Fruit fly (Drosophila melanogaster) whole organism, embryonic: Measurements from ENCODE around the gene Alh.

Experiments used
- Awh ChIP-seq: fragments of 200-800 bp; sonication (Bioruptor generic); IDR thresholded peaks from 2 replicates; pipeline ENCODE4, ENCODE4 v1.3.6; 2022; ENCODE audit warnings: missing biosample characterization, missing genetic modification characterization
- Bgb ChIP-seq: fragments of 200-800 bp; sonication (Bioruptor generic); IDR thresholded peaks from 2 replicates; pipeline ENCODE4 v1.3.6; 2022; ENCODE audit warnings: missing biosample characterization, missing genetic modification characterization; ENCODE audit not compliant: partially characterized antibody
- BtbVII ChIP-seq: fragments of 200-800 bp; sonication (Bioruptor generic); optimal IDR thresholded peaks from 3 replicates; lab custom pipeline; 2017; ENCODE audit warnings: missing biosample characterization, mild to moderate bottlenecking, missing genetic modification characterization
- CG10366 ChIP-seq: fragments of 200-800 bp; sonication (Bioruptor generic); IDR thresholded peaks from 2 replicates; pipeline ENCODE4 v1.3.6; 2022; ENCODE audit warnings: missing biosample characterization, missing genetic modification characterization
- CG10979 ChIP-seq: fragments of 200-800 bp; sonication (Bioruptor generic); optimal IDR thresholded peaks from 2 replicates; lab custom pipeline; 2018; ENCODE audit warnings: missing biosample characterization, mild to moderate bottlenecking, missing genetic modification characterization, moderate library complexity
- CG11085 ChIP-seq: fragments of 200-800 bp; sonication (Bioruptor generic); IDR thresholded peaks from 2 replicates; pipeline ENCODE4 v1.3.6; 2022; ENCODE audit warnings: missing biosample characterization, missing genetic modification characterization
- CG12104 ChIP-seq: fragments of 200-800 bp; sonication (Bioruptor generic); optimal IDR thresholded peaks from 3 replicates; lab custom pipeline; 2016; ENCODE audit warnings: missing biosample characterization, missing genetic modification characterization
- CG12942 ChIP-seq: fragments of 200-800 bp; sonication (Bioruptor generic); optimal IDR thresholded peaks from 3 replicates; lab custom pipeline; 2016; ENCODE audit warnings: missing biosample characterization, missing genetic modification characterization
- CG13287 ChIP-seq: fragments of 200-800 bp; sonication (Bioruptor generic); IDR thresholded peaks from 2 replicates; pipeline ENCODE4 v1.3.6; 2022; ENCODE audit warnings: missing biosample characterization, missing genetic modification characterization; ENCODE audit not compliant: partially characterized antibody
- CG17186 ChIP-seq: fragments of 200-800 bp; sonication (Bioruptor generic); optimal IDR thresholded peaks from 3 replicates; lab custom pipeline; 2017; ENCODE audit warnings: missing biosample characterization, missing genetic modification reagents, missing genetic modification characterization
- CG17829 ChIP-seq: fragments of 200-800 bp; optimal IDR thresholded peaks from 2 replicates; lab custom pipeline; 2019; ENCODE audit warnings: missing biosample characterization, mild to moderate bottlenecking, missing genetic modification characterization, moderate library complexity
- CG1832 ChIP-seq: fragments of 200-800 bp; sonication (Bioruptor generic); optimal IDR thresholded peaks from 2 replicates; lab custom pipeline; 2017; ENCODE audit warnings: missing biosample characterization, mild to moderate bottlenecking, missing genetic modification characterization, inconsistent platforms
- CG18476 ChIP-seq: fragments of 200-800 bp; sonication (Bioruptor generic); optimal IDR thresholded peaks from 2 replicates; lab custom pipeline; 2016; ENCODE audit warnings: missing biosample characterization, mild to moderate bottlenecking, missing genetic modification characterization
- CG2199 ChIP-seq: fragments of 200-800 bp; sonication (Bioruptor generic); IDR thresholded peaks from 3 replicates; pipeline ENCODE4 v1.3.6; 2022; ENCODE audit warnings: missing biosample characterization, missing genetic modification characterization
- CG30403 ChIP-seq: fragments of 200-800 bp; sonication (Bioruptor generic); optimal IDR thresholded peaks from 3 replicates; lab custom pipeline; 2016; ENCODE audit warnings: missing biosample characterization, missing genetic modification characterization
- CG3065 ChIP-seq: fragments of 200-800 bp; sonication (Bioruptor generic); optimal IDR thresholded peaks from 2 replicates; lab custom pipeline; 2016; ENCODE audit warnings: missing biosample characterization, missing genetic modification characterization
- CG4328 ChIP-seq: fragments of 200-800 bp; sonication (Bioruptor generic); optimal IDR thresholded peaks from 3 replicates; lab custom pipeline; 2017; ENCODE audit warnings: missing biosample characterization, missing genetic modification reagents, missing genetic modification characterization
- CG4360 ChIP-seq: fragments of 200-800 bp; sonication (Bioruptor generic); IDR thresholded peaks from 2 replicates; pipeline ENCODE4 v1.3.6; 2022; ENCODE audit warnings: missing biosample characterization, missing genetic modification characterization
- CG9797 ChIP-seq: fragments of 200-800 bp; sonication (Bioruptor generic); optimal IDR thresholded peaks from 3 replicates; lab custom pipeline; 2018; ENCODE audit warnings: missing biosample characterization, mild to moderate bottlenecking, missing genetic modification characterization
- E2f1 ChIP-seq: fragments of 200-800 bp; sonication (Bioruptor generic); IDR thresholded peaks from 2 replicates; pipeline ENCODE4 v1.3.6; 2022; ENCODE audit warnings: missing biosample characterization, missing genetic modification characterization
- Eip74EF ChIP-seq, 2 experiments: fragments of 200-800 bp in 1 of 2; fragments of >200 bp in 1 of 2; sonication (Bioruptor generic) in 1 of 2; optimal IDR thresholded peaks; 2 replicates each; lab custom pipeline; 2017 to 2019; ENCODE audit warnings: missing biosample characterization in 2 of 2, missing genetic modification characterization in 2 of 2, mild to moderate bottlenecking in 1 of 2, moderate library complexity in 1 of 2
- Fer2 ChIP-seq: fragments of 200-800 bp; sonication (Bioruptor generic); optimal IDR thresholded peaks from 2 replicates; lab custom pipeline; 2018; ENCODE audit warnings: missing biosample characterization, mild to moderate bottlenecking, missing genetic modification characterization, moderate library complexity
- HLH4C ChIP-seq: fragments of 200-800 bp; sonication (Bioruptor generic); IDR thresholded peaks from 3 replicates; pipeline ENCODE4 v1.3.6; 2022; ENCODE audit warnings: missing biosample characterization, missing genetic modification characterization; ENCODE audit not compliant: partially characterized antibody
- Max ChIP-seq: fragments of 200-800 bp; sonication (Bioruptor generic); optimal IDR thresholded peaks from 2 replicates; lab custom pipeline; 2016; ENCODE audit warnings: missing biosample characterization, mild to moderate bottlenecking, missing genetic modification characterization
- Mrtf ChIP-seq: fragments of 200-800 bp; sonication (Bioruptor generic); IDR thresholded peaks from 3 replicates; pipeline ENCODE4 v1.3.6; 2022; ENCODE audit warnings: missing biosample characterization, missing genetic modification characterization
- NC2β ChIP-seq: fragments of 200-800 bp; sonication (Bioruptor generic); optimal IDR thresholded peaks from 2 replicates; lab custom pipeline; 2016; ENCODE audit warnings: missing biosample characterization, missing genetic modification characterization
- NfI ChIP-seq: fragments of 200-800 bp; sonication (Bioruptor generic); optimal IDR thresholded peaks from 3 replicates; lab custom pipeline; 2018; ENCODE audit warnings: missing biosample characterization, mild to moderate bottlenecking, missing genetic modification characterization, moderate library complexity
- Side ChIP-seq: fragments of 200-800 bp; sonication (Bioruptor generic); optimal IDR thresholded peaks from 2 replicates; lab custom pipeline; 2016; ENCODE audit warnings: missing biosample characterization, missing genetic modification characterization
- Taf1 ChIP-seq: fragments of 200-800 bp; sonication (Bioruptor generic); IDR thresholded peaks from 2 replicates; pipeline ENCODE4 v1.3.6; 2022; ENCODE audit warnings: missing biosample characterization, missing genetic modification characterization
- Xbp1 ChIP-seq: fragments of 200-800 bp; sonication (Bioruptor generic); optimal IDR thresholded peaks from 3 replicates; lab custom pipeline; 2016; ENCODE audit warnings: missing biosample characterization, mild to moderate bottlenecking, missing genetic modification characterization
- ash1 ChIP-seq: fragments of 200-800 bp; sonication (Bioruptor generic); optimal IDR thresholded peaks from 2 replicates; lab custom pipeline; 2018; ENCODE audit warnings: missing biosample characterization, mild to moderate bottlenecking, missing genetic modification characterization
- chif ChIP-seq, 2 experiments: fragments of 200-800 bp; sonication (Bioruptor generic); optimal IDR thresholded peaks; 3 replicates each; lab custom pipeline; 2016; ENCODE audit warnings: missing biosample characterization in 2 of 2, missing genetic modification characterization in 2 of 2
- dpn ChIP-seq, 2 experiments: fragments of 200-800 bp; sonication (Bioruptor generic); optimal IDR thresholded peaks; 3 replicates each; lab custom pipeline; 2016; ENCODE audit warnings: missing biosample characterization in 2 of 2, missing genetic modification characterization in 2 of 2
- esg ChIP-seq: fragments of 200-800 bp; sonication (Bioruptor generic); conservative IDR thresholded peaks from 2 replicates; pipeline ENCODE4 v1.3.6; 2022; ENCODE audit warnings: missing biosample characterization, missing genetic modification characterization
- exex ChIP-seq: fragments of 200-800 bp; sonication (Bioruptor generic); optimal IDR thresholded peaks from 4 replicates; lab custom pipeline; 2018; ENCODE audit warnings: missing biosample characterization, mild to moderate bottlenecking, missing genetic modification characterization, moderate library complexity
- gce ChIP-seq: fragments of 200-800 bp; sonication (Bioruptor generic); IDR thresholded peaks from 3 replicates; pipeline ENCODE4 v1.3.6; 2022; ENCODE audit warnings: missing biosample characterization, missing genetic modification characterization
- grn ChIP-seq: fragments of 200-800 bp; sonication (Bioruptor generic); optimal IDR thresholded peaks from 3 replicates; lab custom pipeline; 2017; ENCODE audit warnings: missing biosample characterization, missing genetic modification characterization
- gro ChIP-seq: fragments of 200-800 bp; sonication (Bioruptor generic); optimal IDR thresholded peaks from 2 replicates; lab custom pipeline; 2016; ENCODE audit warnings: missing biosample characterization, missing genetic modification characterization
- hth ChIP-seq: fragments of >200 bp; optimal IDR thresholded peaks from 2 replicates; lab custom pipeline; 2017; ENCODE audit warnings: inconsistent platforms
- kay ChIP-seq: fragments of 200-800 bp; sonication (Bioruptor generic); optimal IDR thresholded peaks from 2 replicates; lab custom pipeline; 2016; ENCODE audit warnings: missing biosample characterization, missing genetic modification characterization
- ken ChIP-seq: fragments of 200-800 bp; sonication (Bioruptor generic); IDR thresholded peaks from 3 replicates; pipeline ENCODE4 v1.3.6; 2022; ENCODE audit warnings: missing biosample characterization, missing genetic modification characterization
- maf-S ChIP-seq: fragments of 200-800 bp; sonication (Bioruptor generic); optimal IDR thresholded peaks from 2 replicates; lab custom pipeline; 2016; ENCODE audit warnings: missing biosample characterization, missing genetic modification characterization
- nmo ChIP-seq: fragments of 200-800 bp; sonication (Bioruptor generic); optimal IDR thresholded peaks from 2 replicates; lab custom pipeline; 2018; ENCODE audit warnings: missing biosample characterization, mild to moderate bottlenecking, missing genetic modification characterization, moderate library complexity
- pan ChIP-seq, 4 experiments: fragments of >200 bp in 3 of 4; fragments of 200-800 bp in 1 of 4; sonication (Bioruptor generic) in 1 of 4; optimal IDR thresholded peaks in 3 of 4; IDR thresholded peaks in 1 of 4; 2 replicates each; pipeline versions ENCODE4 v1.3.6 to Lab custom; 2017 to 2022; ENCODE audit warnings: missing biosample characterization in 2 of 4, missing genetic modification characterization in 2 of 4, mixed read lengths in 1 of 4
- sisA ChIP-seq: fragments of 200-800 bp; sonication (Bioruptor generic); IDR thresholded peaks from 2 replicates; pipeline ENCODE4 v1.3.6; 2022; ENCODE audit warnings: missing biosample characterization, missing genetic modification characterization
- slbo ChIP-seq: fragments of 200-800 bp; sonication (Bioruptor generic); IDR thresholded peaks from 2 replicates; pipeline ENCODE4 v1.3.6; 2022; ENCODE audit warnings: missing biosample characterization, missing genetic modification characterization
- sna ChIP-seq: fragments of 200-800 bp; sonication (Bioruptor generic); IDR thresholded peaks from 2 replicates; pipeline ENCODE4 v1.3.6; 2022; ENCODE audit warnings: missing biosample characterization, missing genetic modification characterization; ENCODE audit not compliant: partially characterized antibody
- tio ChIP-seq: fragments of 200-800 bp; sonication (Bioruptor generic); optimal IDR thresholded peaks from 2 replicates; lab custom pipeline; 2017; ENCODE audit warnings: missing biosample characterization, missing genetic modification characterization, inconsistent platforms
- yki ChIP-seq: fragments of >200 bp; optimal IDR thresholded peaks from 3 replicates; lab custom pipeline; 2018

Alh gene

DNA sequence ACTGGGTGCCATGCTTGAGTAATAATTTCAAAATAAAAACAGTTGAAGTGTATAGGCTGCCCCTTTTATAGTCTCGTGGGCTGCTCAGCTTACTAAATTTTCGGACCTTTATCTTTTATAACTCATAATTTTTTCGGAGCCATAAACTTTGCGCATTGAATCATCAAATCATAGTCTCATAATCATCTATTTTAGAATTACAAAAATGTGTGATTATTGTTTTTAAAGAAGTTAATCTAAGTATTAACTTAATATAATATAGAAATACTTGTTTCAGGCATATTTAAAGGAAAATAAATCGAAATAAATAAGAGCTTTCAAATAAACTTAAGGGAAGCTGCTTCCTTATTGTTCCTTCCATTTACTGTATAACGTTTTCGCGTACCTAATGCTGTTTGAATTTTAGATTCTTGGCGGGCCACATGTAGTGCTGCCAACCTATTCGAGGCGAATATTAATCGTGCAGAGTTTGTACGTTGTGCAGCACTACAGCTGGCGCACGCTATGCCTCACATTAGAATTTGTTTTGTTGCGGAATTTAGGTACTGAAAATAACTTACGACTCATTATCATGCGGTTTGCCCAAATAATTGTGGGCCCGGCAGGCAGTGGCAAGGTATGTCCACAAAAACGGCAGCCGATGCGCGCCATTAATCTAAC is 20.4 kb upstream of the Alh start, which contains the start of the genes CG14610 and CG2656 (continued):
- peak; percentile 31 for TF ChIP-seq ash1 (GFP tag; lab: Kevin White, UChicago)
- TF ChIP-seq CG9797 (GFP tag; lab: Kevin White, UChicago): peak; percentile 39
- TF ChIP-seq CG12942 (GFP tag; lab: Kevin White, UChicago): peak; percentile 87
- TF ChIP-seq Taf1 (GFP tag; lab: Robert Waterston, UW): peak; percentile 31; the same call in 1 of the 2 replicates
- 0 out of 2 replicates have a peak, but pooled peaks have one; percentile 38 for TF ChIP-seq CG11085
- TF ChIP-seq chif (GFP tag; optimal IDR thresholded peaks at IDR 0.05; lab: Kevin White, UChicago): peak; percentile 67 to 85
- peak; percentile 24 for TF ChIP-seq BtbVII (GFP tag; lab: Kevin White, UChicago)
- peak; percentile 66; the same call in 1 of the 2 replicates for TF ChIP-seq sisA (GFP tag; lab: Robert Waterston, UW)
- 0 out of 3 replicates have a peak, but pooled peaks have one; percentile 22 for TF ChIP-seq Mrtf (GFP tag; lab: Robert Waterston, UW)
- peak; percentile 77 for TF ChIP-seq Bgb
- TF ChIP-seq Side (GFP tag; lab: Kevin White, UChicago): peak; percentile 68
- TF ChIP-seq Eip74EF (GFP tag; optimal IDR thresholded peaks at IDR 0.05; lab: Kevin White, UChicago): no peak
- TF ChIP-seq yki (lab: Kevin White, UChicago): no peak
- TF ChIP-seq NC2β (GFP tag; lab: Kevin White, UChicago): peak; percentile 82
- TF ChIP-seq CG13287 (GFP tag; lab: Robert Waterston, UW): peak; percentile 76
- TF ChIP-seq hth (lab: Kevin White, UChicago): no peak
- 0 out of 3 replicates have a peak, but pooled peaks have one; percentile 34 for TF ChIP-seq HLH4C (GFP tag; lab: Robert Waterston, UW)
- TF ChIP-seq Max (GFP tag; lab: Kevin White, UChicago): peak; percentile 75
- peak; percentile 26; the same call in 1 of the 2 replicates for TF ChIP-seq E2f1 (GFP tag; lab: Robert Waterston, UW)
- peak; percentile 84 for TF ChIP-seq ken (GFP tag; lab: Robert Waterston, UW)
- peak; percentile 42; the same call in 1 of the 2 replicates for TF ChIP-seq esg
- TF ChIP-seq exex (tag; lab: Kevin White, UChicago): no peak
- TF ChIP-seq slbo: peak; percentile 89
- TF ChIP-seq maf-S (GFP tag; lab: Kevin White, UChicago): peak; percentile 87
- peak; percentile 93 for TF ChIP-seq Xbp1 (GFP tag; lab: Kevin White, UChicago)
- peak; percentile 48 for TF ChIP-seq CG18476 (GFP tag; lab: Kevin White, UChicago)
- TF ChIP-seq CG4328: peak; percentile 21
- no peak for TF ChIP-seq tio (GFP tag; lab: Kevin White, UChicago)
- no peak for TF ChIP-seq CG12104 (GFP tag; lab: Kevin White, UChicago)
- no peak for TF ChIP-seq pan (optimal IDR thresholded peaks at IDR 0.05; lab: Kevin White, UChicago)
- TF ChIP-seq pan (GFP tag; optimal IDR thresholded peaks at IDR 0.05 in 1 of 2, IDR thresholded peaks at IDR 0.05 in 1 of 2): peak in 1 of 2 experiments; percentile 61
- no peak; the same call in 2 of the 3 replicates for TF ChIP-seq gce (GFP tag; lab: Robert Waterston, UW)
- TF ChIP-seq Fer2: peak; percentile 8
- TF ChIP-seq Awh (GFP tag; lab: Robert Waterston, UW): no peak
- TF ChIP-seq gro (GFP tag; lab: Kevin White, UChicago): peak; percentile 85
- TF ChIP-seq CG10979: peak; percentile 48
- peak; percentile 96 for TF ChIP-seq CG17186 (GFP tag; lab: Kevin White, UChicago)
- no peak for TF ChIP-seq grn
- peak; percentile 83 to 90 for TF ChIP-seq dpn (GFP tag; optimal IDR thresholded peaks at IDR 0.05; lab: Kevin White, UChicago)
- peak; percentile 77 for TF ChIP-seq kay (GFP tag; lab: Kevin White, UChicago)
- TF ChIP-seq CG17829 (tag; lab: Kevin White, UChicago): peak; percentile 73
- TF ChIP-seq CG3065 (GFP tag; lab: Kevin White, UChicago): peak; percentile 53
- TF ChIP-seq NfI (GFP tag; lab: Kevin White, UChicago): peak; percentile 80
- no peak; the same call in 1 of the 2 replicates for TF ChIP-seq CG4360 (GFP tag; lab: Robert Waterston, UW)
- peak; percentile 64 for TF ChIP-seq sna
- peak; percentile 87 for TF ChIP-seq CG30403 (GFP tag; lab: Kevin White, UChicago)
- TF ChIP-seq CG2199 (GFP tag; lab: Robert Waterston, UW): peak; percentile 90
- TF ChIP-seq nmo (GFP tag; lab: Kevin White, UChicago): peak; percentile 68
- peak; percentile 61 for TF ChIP-seq CG10366 (GFP tag; lab: Robert Waterston, UW)
- TF ChIP-seq CG1832: no peak
